Worm (Caenorhabditis elegans): Measurements from ENCODE around the gene hlh-31.

DNA sequence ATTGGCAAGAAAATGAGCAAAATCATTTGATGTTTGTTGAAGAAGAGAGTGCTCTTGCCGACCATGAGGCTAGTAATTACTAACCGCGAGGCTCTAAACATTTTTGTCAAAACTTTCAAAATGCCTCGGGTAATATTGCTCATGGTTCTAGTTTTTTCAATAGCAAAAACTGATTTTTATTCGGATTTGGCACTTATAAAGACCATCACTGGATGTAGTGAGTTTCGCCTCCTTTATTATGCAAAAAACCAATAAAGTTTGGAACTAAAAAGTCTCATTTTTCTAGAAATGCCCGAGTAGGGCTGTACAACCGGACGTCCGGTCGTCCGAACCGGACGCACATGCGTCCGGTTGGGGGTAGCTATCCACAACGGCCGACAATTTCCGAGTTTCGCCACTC is 24.4 kb upstream of the hlh-31 start, which contains the start of the genes hpa-1 and irld-39:
- TF ChIP-seq aly-2 (tag; optimal IDR thresholded peaks at IDR 0.05) = no peak
- TF ChIP-seq nhr-10 (tag; optimal IDR thresholded peaks at IDR 0.05) = no peak
- no peak for TF ChIP-seq lin-39 (tag; optimal IDR thresholded peaks at IDR 0.05)
- TF ChIP-seq lsy-2 (tag; optimal IDR thresholded peaks at IDR 0.05) = no peak
- TF ChIP-seq unc-62 (GFP tag; optimal IDR thresholded peaks at IDR 0.05) = no peak
- no peak for TF ChIP-seq lin-13 (GFP tag; optimal IDR thresholded peaks at IDR 0.05)
